Worm (Caenorhabditis elegans) whole organism, young adult: ENCODE results near the gene gpb-1.
"Not testable (repeated sequence)": the region's sequence is repeated elsewhere in the genome, so short reads cannot be mapped to it uniquely, and the experiment has no call there.

Experiments used
- B0019.2 ChIP-seq: fragments of 200-800 bp; sonication (Bioruptor generic); conservative IDR thresholded peaks from 2 replicates; pipeline ENCODE4 v1.3.6; 2022; ENCODE audit warnings: missing genetic modification reagents, missing genetic modification characterization, missing compliant biosample characterization
- B0261.1 ChIP-seq: sonication (generic microtip); optimal IDR thresholded peaks from 2 replicates; lab custom pipeline; 2016; ENCODE audit warnings: mild to moderate bottlenecking, missing genetic modification characterization, moderate library complexity, missing compliant biosample characterization
- B0336.3 ChIP-seq: fragments of 200-800 bp; sonication (Bioruptor generic); IDR thresholded peaks from 2 replicates; pipeline ENCODE4 v1.3.6; 2022; ENCODE audit warnings: missing genetic modification characterization, missing compliant biosample characterization
- C06A6.2 ChIP-seq: fragments of 200-800 bp; sonication (Bioruptor generic); conservative IDR thresholded peaks from 2 replicates; pipeline ENCODE4 v1.3.6; 2022; ENCODE audit warnings: missing genetic modification characterization, missing compliant biosample characterization
- C17E4.6 ChIP-seq: fragments of 200-800 bp; sonication (Bioruptor generic); IDR thresholded peaks from 2 replicates; pipeline ENCODE4 v1.3.6; 2022; ENCODE audit warnings: missing genetic modification reagents, missing genetic modification characterization, missing compliant biosample characterization
- D2030.7 ChIP-seq: fragments of 200-800 bp; sonication (Bioruptor generic); IDR thresholded peaks from 2 replicates; pipeline ENCODE4 v1.3.6; 2022; ENCODE audit warnings: missing genetic modification reagents, missing genetic modification characterization, missing compliant biosample characterization
- F10E7.11 ChIP-seq: sonication (generic microtip); optimal IDR thresholded peaks from 2 replicates; lab custom pipeline; 2017; ENCODE audit warnings: mild to moderate bottlenecking, missing genetic modification characterization, moderate library complexity, missing compliant biosample characterization
- F22D6.2 ChIP-seq: sonication (generic microtip); optimal IDR thresholded peaks from 2 replicates; lab custom pipeline; 2016; ENCODE audit warnings: mild to moderate bottlenecking, missing genetic modification characterization, missing compliant biosample characterization
- F37B4.10 ChIP-seq: fragments of 200-800 bp; sonication (Bioruptor generic); IDR thresholded peaks from 2 replicates; pipeline ENCODE4 v1.3.6; 2022; ENCODE audit warnings: missing genetic modification characterization, missing compliant biosample characterization
- F52B5.7 ChIP-seq: sonication (generic microtip); optimal IDR thresholded peaks from 2 replicates; lab custom pipeline; 2016; ENCODE audit warnings: mild to moderate bottlenecking, missing genetic modification characterization, missing compliant biosample characterization
- F57A8.1 ChIP-seq: fragments of 200-800 bp; sonication (Bioruptor generic); optimal IDR thresholded peaks from 2 replicates; lab custom pipeline; 2018; ENCODE audit warnings: mild to moderate bottlenecking, missing genetic modification characterization, moderate library complexity, missing compliant biosample characterization
- K12H6.12 ChIP-seq: fragments of 200-800 bp; sonication (Bioruptor generic); optimal IDR thresholded peaks from 2 replicates; lab custom pipeline; 2018; ENCODE audit warnings: mild to moderate bottlenecking, missing genetic modification characterization, missing compliant biosample characterization
- T07F8.4 ChIP-seq: sonication (generic microtip); optimal IDR thresholded peaks from 2 replicates; lab custom pipeline; 2016; ENCODE audit warnings: mild to moderate bottlenecking, missing genetic modification characterization, moderate library complexity, missing compliant biosample characterization
- T26A5.8 ChIP-seq: sonication (generic microtip); optimal IDR thresholded peaks from 2 replicates; lab custom pipeline; 2016; ENCODE audit warnings: missing genetic modification characterization, missing compliant biosample characterization
- Y53G8AR.9 ChIP-seq: fragments of 200-800 bp; sonication (Bioruptor generic); conservative IDR thresholded peaks from 2 replicates; pipeline ENCODE4 v1.3.6; 2022; ENCODE audit warnings: missing genetic modification reagents, missing genetic modification characterization, missing compliant biosample characterization
- Y56A3A.18 ChIP-seq: fragments of 200-800 bp; sonication (Bioruptor generic); IDR thresholded peaks from 2 replicates; pipeline ENCODE4 v1.3.6; 2022; ENCODE audit warnings: missing genetic modification reagents, missing genetic modification characterization, missing compliant biosample characterization
- ZK185.1 ChIP-seq: sonication (generic microtip); optimal IDR thresholded peaks from 2 replicates; lab custom pipeline; 2016; ENCODE audit warnings: mild to moderate bottlenecking, missing genetic modification characterization, missing compliant biosample characterization; ENCODE audit not compliant: poor library complexity, severe bottlenecking
- akir-1 ChIP-seq: fragments of 200-800 bp; sonication (Bioruptor generic); optimal IDR thresholded peaks from 2 replicates; lab custom pipeline; 2018; ENCODE audit warnings: mild to moderate bottlenecking, missing genetic modification characterization, moderate library complexity, missing compliant biosample characterization
- athp-1 ChIP-seq: sonication (generic microtip); optimal IDR thresholded peaks from 2 replicates; lab custom pipeline; 2017; ENCODE audit warnings: mild to moderate bottlenecking, missing genetic modification characterization, missing compliant biosample characterization
- attf-3 ChIP-seq: fragments of 200-800 bp; sonication (Bioruptor generic); conservative IDR thresholded peaks from 2 replicates; pipeline ENCODE4 v1.3.6; 2022; ENCODE audit warnings: missing genetic modification reagents, missing genetic modification characterization, missing compliant biosample characterization
- attf-6 ChIP-seq: fragments of 200-800 bp; sonication (Bioruptor generic); IDR thresholded peaks from 2 replicates; pipeline ENCODE4 v1.3.6; 2022; ENCODE audit warnings: missing genetic modification reagents, missing genetic modification characterization, missing compliant biosample characterization
- bed-1 ChIP-seq: fragments of 200-800 bp; sonication (Bioruptor generic); IDR thresholded peaks from 2 replicates; pipeline ENCODE4 v1.3.6; 2022; ENCODE audit warnings: missing genetic modification reagents, missing genetic modification characterization, missing compliant biosample characterization
- bed-2 ChIP-seq: fragments of 200-800 bp; sonication (Bioruptor generic); IDR thresholded peaks from 2 replicates; pipeline ENCODE4 v1.3.6; 2022; ENCODE audit warnings: missing genetic modification reagents, missing genetic modification characterization, missing compliant biosample characterization
- ceh-100 ChIP-seq: fragments of 200-800 bp; sonication (Bioruptor generic); IDR thresholded peaks from 2 replicates; pipeline ENCODE4 v1.3.6; 2022; ENCODE audit warnings: missing genetic modification reagents, missing genetic modification characterization, missing compliant biosample characterization
- ceh-27 ChIP-seq: fragments of 200-800 bp; sonication (Bioruptor generic); optimal IDR thresholded peaks from 2 replicates; lab custom pipeline; 2018; ENCODE audit warnings: mild to moderate bottlenecking, missing genetic modification characterization, moderate library complexity, missing compliant biosample characterization
- ceh-58 ChIP-seq: fragments of 200-800 bp; sonication (Bioruptor generic); IDR thresholded peaks from 2 replicates; pipeline ENCODE4 v1.3.6; 2022; ENCODE audit warnings: missing genetic modification characterization, missing compliant biosample characterization
- ceh-79 ChIP-seq: sonication (generic microtip); optimal IDR thresholded peaks from 2 replicates; lab custom pipeline; 2017; ENCODE audit warnings: mild to moderate bottlenecking, missing genetic modification characterization, missing compliant biosample characterization
- chd-7 ChIP-seq: sonication (generic microtip); optimal IDR thresholded peaks from 2 replicates; lab custom pipeline; 2016; ENCODE audit warnings: mild to moderate bottlenecking, missing genetic modification characterization, moderate library complexity, missing compliant biosample characterization
- ekl-4 ChIP-seq: fragments of 200-800 bp; sonication (Bioruptor generic); IDR thresholded peaks from 2 replicates; pipeline ENCODE4 v1.3.6; 2022; ENCODE audit warnings: missing genetic modification reagents, missing genetic modification characterization, missing compliant biosample characterization
- hmg-20 ChIP-seq: fragments of 200-800 bp; sonication (Bioruptor generic); IDR thresholded peaks from 2 replicates; pipeline ENCODE4 v1.3.6; 2022; ENCODE audit warnings: missing genetic modification reagents, missing genetic modification characterization, missing compliant biosample characterization
- hsf-1 ChIP-seq: fragments of 200-800 bp; sonication (Bioruptor generic); IDR thresholded peaks from 2 replicates; pipeline ENCODE4 v1.3.6; 2022; ENCODE audit warnings: missing genetic modification reagents, missing genetic modification characterization, missing compliant biosample characterization
- let-526 ChIP-seq: fragments of 200-800 bp; sonication (Bioruptor generic); IDR thresholded peaks from 2 replicates; pipeline ENCODE4 v1.3.6; 2022; ENCODE audit warnings: missing genetic modification reagents, missing genetic modification characterization, missing compliant biosample characterization
- lin-35 ChIP-seq, 3 experiments: fragments of 150-350 bp in 2 of 3; sonication (generic microtip) in 1 of 3; optimal IDR thresholded peaks; 2 replicates each; lab custom pipeline; 2014 to 2018; ENCODE audit warnings: missing biosample characterization in 3 of 3, missing genetic modification characterization in 3 of 3, missing genetic modification reagents in 3 of 3
- lin-40 ChIP-seq: sonication (generic microtip); optimal IDR thresholded peaks from 2 replicates; lab custom pipeline; 2016; ENCODE audit warnings: missing genetic modification characterization, mild to moderate bottlenecking, missing compliant biosample characterization, missing genotype, missing genetic modification reagents
- lin-54 ChIP-seq: fragments of 200-800 bp; sonication (Bioruptor generic); optimal IDR thresholded peaks from 2 replicates; lab custom pipeline; 2018; ENCODE audit warnings: mild to moderate bottlenecking, missing genetic modification characterization, missing compliant biosample characterization
- madf-6 ChIP-seq: fragments of 200-800 bp; sonication (Bioruptor generic); IDR thresholded peaks from 2 replicates; pipeline ENCODE4 v1.3.6; 2022; ENCODE audit warnings: missing genetic modification reagents, missing genetic modification characterization, missing compliant biosample characterization
- madf-8 ChIP-seq: fragments of 200-800 bp; sonication (Bioruptor generic); conservative IDR thresholded peaks from 2 replicates; pipeline ENCODE4 v1.3.6; 2022; ENCODE audit warnings: missing genetic modification reagents, missing genetic modification characterization, missing compliant biosample characterization
- nfya-2 ChIP-seq: fragments of 200-800 bp; sonication (Bioruptor generic); IDR thresholded peaks from 2 replicates; pipeline ENCODE4 v1.3.6; 2022; ENCODE audit warnings: missing genetic modification reagents, missing genetic modification characterization, missing compliant biosample characterization
- nfyb-1 ChIP-seq: fragments of 200-800 bp; sonication (Bioruptor generic); IDR thresholded peaks from 2 replicates; pipeline ENCODE4 v1.3.6; 2022; ENCODE audit warnings: missing genetic modification reagents, missing genetic modification characterization, missing compliant biosample characterization
- nhr-27 ChIP-seq: fragments of 200-800 bp; sonication (Bioruptor generic); optimal IDR thresholded peaks from 2 replicates; lab custom pipeline; 2018; ENCODE audit warnings: mild to moderate bottlenecking, missing genetic modification characterization, moderate library complexity, missing compliant biosample characterization
- rcor-1 ChIP-seq: fragments of 200-800 bp; sonication (Bioruptor generic); IDR thresholded peaks from 2 replicates; pipeline ENCODE4 v1.3.6; 2022; ENCODE audit warnings: missing genetic modification reagents, missing genetic modification characterization, missing compliant biosample characterization
- snpc-4 ChIP-seq, 5 experiments: fragments of 150-350 bp in 1 of 5; sonication (generic microtip) in 4 of 5; optimal IDR thresholded peaks; 2 replicates each; lab custom pipeline; 2014 to 2018; ENCODE audit warnings: missing genetic modification characterization in 5 of 5, missing biosample characterization in 3 of 5, antibody characterized with exemption in 2 of 5, mild to moderate bottlenecking in 2 of 5, missing compliant biosample characterization in 2 of 5, missing genotype in 2 of 5, moderate library complexity in 2 of 5, missing genetic modification reagents in 1 of 5
- somi-1 ChIP-seq: fragments of 200-800 bp; sonication (Bioruptor generic); optimal IDR thresholded peaks from 2 replicates; lab custom pipeline; 2018; ENCODE audit warnings: mild to moderate bottlenecking, missing genetic modification characterization, missing compliant biosample characterization
- zfh-2 ChIP-seq: fragments of 200-800 bp; sonication (Bioruptor generic); conservative IDR thresholded peaks from 2 replicates; pipeline ENCODE4 v1.3.6; 2022; ENCODE audit warnings: missing genetic modification reagents, missing genetic modification characterization, missing compliant biosample characterization
- zim-3 ChIP-seq: sonication (generic microtip); optimal IDR thresholded peaks from 2 replicates; lab custom pipeline; 2017; ENCODE audit warnings: mild to moderate bottlenecking, missing genetic modification characterization, moderate library complexity, missing compliant biosample characterization
- ztf-22 ChIP-seq: fragments of 200-800 bp; sonication (Bioruptor generic); optimal IDR thresholded peaks from 2 replicates; lab custom pipeline; 2018; ENCODE audit warnings: mild to moderate bottlenecking, missing genetic modification characterization, moderate library complexity, missing compliant biosample characterization
- ztf-28 ChIP-seq: fragments of 200-800 bp; sonication (Bioruptor generic); IDR thresholded peaks from 2 replicates; pipeline ENCODE4 v1.3.6; 2022; ENCODE audit warnings: missing genetic modification reagents, missing genetic modification characterization, missing compliant biosample characterization
- ztf-3 ChIP-seq: fragments of 200-800 bp; sonication (Bioruptor generic); optimal IDR thresholded peaks from 2 replicates; lab custom pipeline; 2018; ENCODE audit warnings: mild to moderate bottlenecking, missing genetic modification characterization, missing compliant biosample characterization

The gpb-1 gene

DNA sequence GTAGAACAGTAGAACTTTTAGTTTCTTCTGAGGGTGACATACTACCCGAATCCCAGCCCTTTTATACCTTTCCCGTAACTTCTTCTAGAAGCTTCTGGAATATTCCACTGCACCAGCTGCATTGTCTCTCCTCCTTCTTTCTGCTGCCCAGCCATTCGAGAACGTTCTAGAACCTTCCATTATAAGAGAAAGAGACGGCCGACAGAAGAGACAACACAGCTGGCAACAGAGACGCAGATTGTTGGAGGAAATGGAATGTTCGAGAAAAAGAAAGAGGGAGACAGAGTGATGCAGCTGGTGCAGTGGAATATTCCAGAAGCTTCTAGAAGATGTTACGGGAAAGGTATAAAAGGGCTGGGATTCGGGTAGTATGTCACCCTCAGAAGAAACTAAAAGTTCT, 10.9 kb upstream of the gpb-1 start, which contains the start of the genes F44E5.4 and F44E5.5 (continued):
- TF ChIP-seq F52B5.7 (tag; lab: Kevin White, UChicago) (peak; percentile 98), somi-1 (peak; percentile 97), ceh-100 (peak; percentile 88), hmg-20 (peak; percentile 89), B0336.3 (GFP tag; lab: Robert Waterston, UW) (peak; percentile 87), chd-7 (peak; percentile 99), ceh-79 (tag; lab: Kevin White, UChicago) (peak; percentile 99), Y56A3A.18 (GFP tag; lab: Robert Waterston, UW) (peak; percentile 99), athp-1 (tag; lab: Kevin White, UChicago) (peak; percentile 98), snpc-4 (tag; optimal IDR thresholded peaks at IDR 0.05; lab: Kevin White, UChicago) (peak in 2 of 4 experiments; percentile 57 to 61), nfya-2 (GFP tag; lab: Robert Waterston, UW) (peak; percentile 96), bed-1 (GFP tag; lab: Robert Waterston, UW) (peak; percentile 99), T26A5.8 (tag; lab: Kevin White, UChicago) (peak; percentile 89), F10E7.11 (tag; lab: Kevin White, UChicago) (peak; percentile 97), Y53G8AR.9 (GFP tag; lab: Robert Waterston, UW) (peak; percentile 99), F22D6.2 (peak; percentile 88), T07F8.4 (tag; lab: Kevin White, UChicago) (peak; percentile 55), lin-40 (tag; lab: Kevin White, UChicago) (peak; percentile 97), bed-2 (GFP tag; lab: Robert Waterston, UW) (peak; percentile 92), ceh-27 (GFP tag; lab: Kevin White, UChicago) (peak; percentile 83), madf-8 (0 out of 2 replicates have a peak, but pooled peaks have one; percentile 19), F37B4.10 (peak; percentile 95; the same call in 1 of the 2 replicates), rcor-1 (GFP tag; lab: Robert Waterston, UW) (peak; percentile 92), nhr-27 (peak; percentile 98), C06A6.2 (GFP tag; lab: Robert Waterston, UW) (peak; percentile 98), hsf-1 (GFP tag; lab: Robert Waterston, UW) (peak; percentile 100), B0261.1 (tag; lab: Kevin White, UChicago) (peak; percentile 40), madf-6 (GFP tag; lab: Robert Waterston, UW) (peak; percentile 88), zfh-2 (peak; percentile 79), lin-35 (GFP tag; optimal IDR thresholded peaks at IDR 0.05; lab: Kevin White, UChicago) (peak in 1 of 3 experiments; percentile 87), D2030.7 (GFP tag; lab: Robert Waterston, UW) (peak; percentile 69), ceh-58 (GFP tag; lab: Robert Waterston, UW) (peak; percentile 97), ztf-28 (peak; percentile 79), nfyb-1 (GFP tag; lab: Robert Waterston, UW) (peak; percentile 99), lin-54 (GFP tag; lab: Kevin White, UChicago) (peak; percentile 81), C17E4.6 (GFP tag; lab: Robert Waterston, UW) (peak; percentile 97), let-526 (peak; percentile 100), K12H6.12 (peak; percentile 92), ekl-4 (GFP tag; lab: Robert Waterston, UW) (peak; percentile 99), F57A8.1 (GFP tag; lab: Kevin White, UChicago) (peak; percentile 7), ztf-22 (GFP tag; lab: Kevin White, UChicago) (peak; percentile 97), ztf-3 (GFP tag; lab: Kevin White, UChicago) (peak; percentile 98), akir-1 (GFP tag; lab: Kevin White, UChicago) (peak; percentile 72), B0019.2 (peak; percentile 71; the same call in 1 of the 2 replicates), ZK185.1 (tag; lab: Kevin White, UChicago) (peak; percentile 65), attf-3 (peak; percentile 83), zim-3 (tag; lab: Kevin White, UChicago) (peak; percentile 99), attf-6 (GFP tag; lab: Robert Waterston, UW) (peak; percentile 86)
- TF ChIP-seq snpc-4 (GFP tag; optimal IDR thresholded peaks at IDR 0.05; lab: Kevin White, UChicago) = not testable (repeated sequence)
